Fruit fly (Drosophila melanogaster) whole organism, embryonic: ENCODE measurements around the gene CG16852.

ENCODE experiments used
- Atf3 ChIP-seq: fragments of 200-800 bp; sonication (Bioruptor generic); optimal IDR thresholded peaks from 3 replicates; lab custom pipeline; 2016; ENCODE audit warnings: missing biosample characterization, missing genetic modification characterization
- CG10654 ChIP-seq: fragments of 200-800 bp; sonication (Bioruptor generic); optimal IDR thresholded peaks from 2 replicates; lab custom pipeline; 2016; ENCODE audit warnings: missing biosample characterization, missing genetic modification characterization
- CG11456 ChIP-seq: fragments of 200-800 bp; sonication (Bioruptor generic); IDR thresholded peaks from 3 replicates; pipeline ENCODE4 v1.3.6; 2022; ENCODE audit warnings: missing biosample characterization, missing genetic modification characterization
- CG12299 ChIP-seq: fragments of 200-800 bp; sonication (Bioruptor generic); optimal IDR thresholded peaks from 2 replicates; lab custom pipeline; 2018; ENCODE audit warnings: missing biosample characterization, mild to moderate bottlenecking, missing genetic modification characterization
- CG13894 ChIP-seq: fragments of 200-800 bp; sonication (Bioruptor generic); optimal IDR thresholded peaks from 3 replicates; lab custom pipeline; 2018; ENCODE audit warnings: missing biosample characterization, mild to moderate bottlenecking, missing genetic modification characterization, moderate library complexity
- CG15601 ChIP-seq: fragments of 200-800 bp; sonication (Bioruptor generic); optimal IDR thresholded peaks from 3 replicates; lab custom pipeline; 2019; ENCODE audit warnings: missing biosample characterization, mild to moderate bottlenecking, missing genetic modification characterization, moderate library complexity
- CG2120 ChIP-seq: fragments of 200-800 bp; sonication (Bioruptor generic); optimal IDR thresholded peaks from 3 replicates; lab custom pipeline; 2016; ENCODE audit warnings: missing biosample characterization, missing genetic modification characterization
- CG2678 ChIP-seq: fragments of 200-800 bp; sonication (Bioruptor generic); optimal IDR thresholded peaks from 3 replicates; lab custom pipeline; 2019; ENCODE audit warnings: missing biosample characterization, mild to moderate bottlenecking, missing genetic modification characterization, moderate library complexity
- CG2889 ChIP-seq: fragments of 200-800 bp; sonication (Bioruptor generic); IDR thresholded peaks from 3 replicates; pipeline ENCODE4 v1.3.6; 2022; ENCODE audit warnings: missing biosample characterization, missing genetic modification characterization
- CG30431 ChIP-seq: fragments of 200-800 bp; sonication (Bioruptor generic); optimal IDR thresholded peaks from 2 replicates; lab custom pipeline; 2017; ENCODE audit warnings: missing biosample characterization, missing genetic modification characterization
- CG32772 ChIP-seq: fragments of 200-800 bp; sonication (Bioruptor generic); IDR thresholded peaks from 2 replicates; pipeline ENCODE4 v1.3.6; 2022; ENCODE audit warnings: missing biosample characterization, missing genetic modification characterization
- CG4424 ChIP-seq: fragments of 200-800 bp; sonication (Bioruptor generic); optimal IDR thresholded peaks from 3 replicates; lab custom pipeline; 2016; ENCODE audit warnings: missing biosample characterization, missing genetic modification characterization
- CG4707 ChIP-seq: fragments of 200-800 bp; sonication (Bioruptor generic); optimal IDR thresholded peaks from 2 replicates; lab custom pipeline; 2018; ENCODE audit warnings: missing biosample characterization, mild to moderate bottlenecking, missing genetic modification characterization, moderate library complexity
- CG7928 ChIP-seq: fragments of 200-800 bp; sonication (Bioruptor generic); optimal IDR thresholded peaks from 2 replicates; lab custom pipeline; 2017; ENCODE audit warnings: missing biosample characterization, mild to moderate bottlenecking, missing genetic modification characterization
- CG8281 ChIP-seq: fragments of 200-800 bp; sonication (Bioruptor generic); optimal IDR thresholded peaks from 2 replicates; lab custom pipeline; 2018; ENCODE audit warnings: missing biosample characterization, mild to moderate bottlenecking, missing genetic modification characterization, moderate library complexity
- CG8478 ChIP-seq: fragments of >200 bp; optimal IDR thresholded peaks from 2 replicates; lab custom pipeline; 2018
- CoRest ChIP-seq: fragments of 200-800 bp; sonication (Bioruptor generic); optimal IDR thresholded peaks from 3 replicates; lab custom pipeline; 2018; ENCODE audit warnings: missing biosample characterization, mild to moderate bottlenecking, missing genetic modification characterization, moderate library complexity
- Deaf1 ChIP-seq: fragments of 200-800 bp; optimal IDR thresholded peaks from 3 replicates; lab custom pipeline; 2019; ENCODE audit warnings: missing biosample characterization, mild to moderate bottlenecking, missing genetic modification characterization, moderate library complexity
- Dp ChIP-seq: fragments of 200-800 bp; sonication (Bioruptor generic); optimal IDR thresholded peaks from 2 replicates; lab custom pipeline; 2018; ENCODE audit warnings: missing biosample characterization, mild to moderate bottlenecking, missing genetic modification characterization, moderate library complexity
- Fer1 ChIP-seq: fragments of 200-800 bp; sonication (Bioruptor generic); optimal IDR thresholded peaks from 2 replicates; lab custom pipeline; 2017; ENCODE audit warnings: missing biosample characterization, mild to moderate bottlenecking, missing genetic modification characterization
- Jarid2 ChIP-seq: fragments of 200-800 bp; sonication (Bioruptor generic); optimal IDR thresholded peaks from 3 replicates; lab custom pipeline; 2017; ENCODE audit warnings: mild to moderate bottlenecking, missing biosample characterization, missing genetic modification reagents, missing genetic modification characterization
- NFAT ChIP-seq: fragments of 200-800 bp; sonication (Bioruptor generic); IDR thresholded peaks from 2 replicates; pipeline ENCODE4 v1.3.6; 2022; ENCODE audit warnings: missing biosample characterization, missing genetic modification characterization
- NK7.1 ChIP-seq: fragments of 200-800 bp; sonication (Bioruptor generic); optimal IDR thresholded peaks from 3 replicates; lab custom pipeline; 2016; ENCODE audit warnings: missing biosample characterization, missing genetic modification characterization
- Oli ChIP-seq: fragments of 200-800 bp; sonication (Bioruptor generic); optimal IDR thresholded peaks from 2 replicates; lab custom pipeline; 2018; ENCODE audit warnings: missing biosample characterization, mild to moderate bottlenecking, missing genetic modification characterization, moderate library complexity
- Opbp ChIP-seq: fragments of 200-800 bp; sonication (Bioruptor generic); IDR thresholded peaks from 3 replicates; pipeline ENCODE4 v1.3.6; 2022; ENCODE audit warnings: missing biosample characterization, missing genetic modification characterization; ENCODE audit not compliant: partially characterized antibody
- Rx ChIP-seq: fragments of 200-800 bp; sonication (Bioruptor generic); IDR thresholded peaks from 2 replicates; pipeline ENCODE4 v1.3.6; 2022; ENCODE audit warnings: missing biosample characterization, missing genetic modification characterization
- Sry-β ChIP-seq: fragments of 200-800 bp; sonication (Bioruptor generic); optimal IDR thresholded peaks from 2 replicates; lab custom pipeline; 2018; ENCODE audit warnings: missing biosample characterization, mild to moderate bottlenecking, missing genetic modification characterization, moderate library complexity
- Taf1 ChIP-seq: fragments of 200-800 bp; sonication (Bioruptor generic); IDR thresholded peaks from 2 replicates; pipeline ENCODE4 v1.3.6; 2022; ENCODE audit warnings: missing biosample characterization, missing genetic modification characterization
- amos ChIP-seq: fragments of 200-800 bp; sonication (Bioruptor generic); IDR thresholded peaks from 2 replicates; pipeline ENCODE4 v1.3.6; 2022; ENCODE audit warnings: missing biosample characterization, missing genetic modification characterization; ENCODE audit not compliant: partially characterized antibody
- ato ChIP-seq: fragments of 200-800 bp; sonication (Bioruptor generic); IDR thresholded peaks from 2 replicates; pipeline ENCODE4 v1.3.6; 2022; ENCODE audit warnings: missing biosample characterization, missing genetic modification characterization; ENCODE audit not compliant: partially characterized antibody
- bcd ChIP-seq: fragments of 200-800 bp; sonication (Bioruptor generic); optimal IDR thresholded peaks from 2 replicates; lab custom pipeline; 2017; ENCODE audit warnings: missing biosample characterization, mild to moderate bottlenecking, missing genetic modification characterization
- esg ChIP-seq: fragments of 200-800 bp; sonication (Bioruptor generic); conservative IDR thresholded peaks from 2 replicates; pipeline ENCODE4 v1.3.6; 2022; ENCODE audit warnings: missing biosample characterization, missing genetic modification characterization
- ftz-f1 ChIP-seq: fragments of 200-800 bp; sonication (Bioruptor generic); optimal IDR thresholded peaks from 2 replicates; lab custom pipeline; 2016; ENCODE audit warnings: missing biosample characterization, missing genetic modification characterization
- gem ChIP-seq: fragments of 200-800 bp; sonication (Bioruptor generic); optimal IDR thresholded peaks from 2 replicates; lab custom pipeline; 2019; ENCODE audit warnings: missing biosample characterization, mild to moderate bottlenecking, missing genetic modification characterization, moderate library complexity
- gsb ChIP-seq: fragments of 200-800 bp; sonication (Bioruptor generic); IDR thresholded peaks from 2 replicates; pipeline ENCODE4 v1.3.6; 2022; ENCODE audit warnings: missing biosample characterization, missing genetic modification characterization
- jing ChIP-seq: fragments of 200-800 bp; sonication (Bioruptor generic); optimal IDR thresholded peaks from 2 replicates; lab custom pipeline; 2018; ENCODE audit warnings: missing biosample characterization, mild to moderate bottlenecking, missing genetic modification characterization
- knrl ChIP-seq: fragments of 200-800 bp; sonication (Bioruptor generic); IDR thresholded peaks from 3 replicates; pipeline ENCODE4 v1.3.6; 2022; ENCODE audit warnings: missing biosample characterization, missing genetic modification characterization; ENCODE audit not compliant: partially characterized antibody
- lilli ChIP-seq: fragments of 200-800 bp; sonication (Bioruptor generic); optimal IDR thresholded peaks from 3 replicates; lab custom pipeline; 2016; ENCODE audit warnings: missing biosample characterization, missing genetic modification characterization
- luna ChIP-seq: fragments of 200-800 bp; sonication (Bioruptor generic); optimal IDR thresholded peaks from 2 replicates; lab custom pipeline; 2016; ENCODE audit warnings: missing biosample characterization, missing genetic modification characterization
- onecut ChIP-seq: fragments of 200-800 bp; sonication (Bioruptor generic); IDR thresholded peaks from 2 replicates; pipeline ENCODE4 v1.3.6; 2022; ENCODE audit warnings: missing biosample characterization, missing genetic modification characterization
- pfk ChIP-seq: fragments of 200-800 bp; sonication (Bioruptor generic); optimal IDR thresholded peaks from 2 replicates; lab custom pipeline; 2018; ENCODE audit warnings: missing biosample characterization, mild to moderate bottlenecking, missing genetic modification characterization, moderate library complexity
- pita ChIP-seq: fragments of 200-800 bp; sonication (Bioruptor generic); optimal IDR thresholded peaks from 2 replicates; lab custom pipeline; 2017; ENCODE audit warnings: missing biosample characterization, mild to moderate bottlenecking, missing genetic modification characterization
- prd ChIP-seq, 3 experiments: fragments of >200 bp in 2 of 3; fragments of 200-800 bp in 1 of 3; sonication (Bioruptor generic) in 1 of 3; optimal IDR thresholded peaks in 2 of 3; IDR thresholded peaks in 1 of 3; 2 replicates in 2 of 3; 3 replicates in 1 of 3; pipeline versions ENCODE4 v1.3.6 to Lab custom; 2017 to 2022; ENCODE audit warnings: missing biosample characterization in 1 of 3, missing genetic modification characterization in 1 of 3
- ro ChIP-seq: fragments of 200-800 bp; sonication (Bioruptor generic); IDR thresholded peaks from 2 replicates; pipeline ENCODE4 v1.3.6; 2022; ENCODE audit warnings: missing biosample characterization, missing genetic modification characterization
- sisA ChIP-seq: fragments of 200-800 bp; sonication (Bioruptor generic); IDR thresholded peaks from 2 replicates; pipeline ENCODE4 v1.3.6; 2022; ENCODE audit warnings: missing biosample characterization, missing genetic modification characterization
- sqz ChIP-seq: fragments of 200-800 bp; sonication (Bioruptor generic); optimal IDR thresholded peaks from 3 replicates; lab custom pipeline; 2018; ENCODE audit warnings: missing biosample characterization, mild to moderate bottlenecking, missing genetic modification characterization
- ssp ChIP-seq: fragments of 200-800 bp; sonication (Bioruptor generic); IDR thresholded peaks from 2 replicates; pipeline ENCODE4 v1.3.6; 2022; ENCODE audit warnings: missing biosample characterization, missing genetic modification characterization
- sug ChIP-seq: fragments of 200-800 bp; optimal IDR thresholded peaks from 2 replicates; lab custom pipeline; 2019; ENCODE audit warnings: missing biosample characterization, mild to moderate bottlenecking, missing genetic modification characterization, moderate library complexity
- zen ChIP-seq: fragments of 200-800 bp; sonication (Bioruptor generic); optimal IDR thresholded peaks from 3 replicates; lab custom pipeline; 2018; ENCODE audit warnings: missing biosample characterization, mild to moderate bottlenecking, missing genetic modification characterization, moderate library complexity

CG16852 gene

dm6 chr2L:13514262-13514937 lies 26.2 kb upstream of the CG16852 start (continued):
- peak; percentile 26; the same call in 1 of the 2 replicates for TF ChIP-seq CG32772 (GFP tag; lab: Robert Waterston, UW)
- TF ChIP-seq Dp = no peak
- TF ChIP-seq esg (GFP tag; lab: Robert Waterston, UW) = peak; percentile 73
- no peak for TF ChIP-seq amos
- TF ChIP-seq CG4707 (GFP tag; lab: Kevin White, UChicago) = no peak
- peak; percentile 74 for TF ChIP-seq Fer1 (GFP tag; lab: Kevin White, UChicago)
- peak; percentile 65 for TF ChIP-seq sug (tag; lab: Kevin White, UChicago)
- peak; percentile 51; the same call in 1 of the 3 replicates for TF ChIP-seq CG11456 (GFP tag; lab: Robert Waterston, UW)
- TF ChIP-seq prd (optimal IDR thresholded peaks at IDR 0.05; lab: Kevin White, UChicago) = no peak
- peak; percentile 72 for TF ChIP-seq prd (GFP tag; IDR thresholded peaks at IDR 0.05; lab: Robert Waterston, UW)
- peak; percentile 63; the same call in 1 of the 2 replicates for TF ChIP-seq Taf1 (GFP tag; lab: Robert Waterston, UW)
- TF ChIP-seq pita (GFP tag; lab: Kevin White, UChicago) = no peak
- peak; percentile 13 for TF ChIP-seq jing (GFP tag; lab: Kevin White, UChicago)
- peak; percentile 73 for TF ChIP-seq Deaf1
- TF ChIP-seq Atf3 (GFP tag; lab: Kevin White, UChicago) = no peak
- peak; percentile 70 for TF ChIP-seq CG2678 (tag; lab: Kevin White, UChicago)
- TF ChIP-seq ro (GFP tag; lab: Robert Waterston, UW) = no peak
- no peak for TF ChIP-seq Opbp (GFP tag; lab: Robert Waterston, UW)
- no peak for TF ChIP-seq NK7.1 (GFP tag; lab: Kevin White, UChicago)
- no peak for TF ChIP-seq Sry-β
- no peak for TF ChIP-seq pfk (GFP tag; lab: Kevin White, UChicago)
- peak; percentile 38; the same call in 1 of the 2 replicates for TF ChIP-seq ssp (GFP tag; lab: Robert Waterston, UW)
- peak; percentile 50 for TF ChIP-seq CG15601 (tag; lab: Kevin White, UChicago)
- peak; percentile 63 for TF ChIP-seq lilli (GFP tag; lab: Kevin White, UChicago)
- TF ChIP-seq ftz-f1 (GFP tag; lab: Kevin White, UChicago) = no peak
- peak; percentile 55; the same call in 1 of the 2 replicates for TF ChIP-seq Rx (GFP tag; lab: Robert Waterston, UW)
- peak; percentile 20; the same call in 1 of the 3 replicates for TF ChIP-seq knrl (GFP tag; lab: Robert Waterston, UW)
- peak; percentile 37 for TF ChIP-seq onecut (GFP tag; lab: Robert Waterston, UW)
- peak; percentile 34 for TF ChIP-seq CG30431
- TF ChIP-seq zen (tag; lab: Kevin White, UChicago) = no peak
- peak; percentile 65 for TF ChIP-seq sisA (GFP tag; lab: Robert Waterston, UW)
- peak; percentile 43 for TF ChIP-seq bcd (GFP tag; lab: Kevin White, UChicago)
- peak; percentile 74 for TF ChIP-seq gem (tag; lab: Kevin White, UChicago)
- peak; percentile 9; the same call in 1 of the 2 replicates for TF ChIP-seq gsb (GFP tag; lab: Robert Waterston, UW)
- peak; percentile 64 for TF ChIP-seq Oli
- TF ChIP-seq CG4424 (GFP tag; lab: Kevin White, UChicago) = no peak
- TF ChIP-seq CG8478 (lab: Kevin White, UChicago) = no peak
- 0 out of 2 replicates have a peak, but pooled peaks have one; percentile 12 for TF ChIP-seq ato
- no peak for TF ChIP-seq luna
- TF ChIP-seq NFAT (GFP tag; lab: Robert Waterston, UW) = peak; percentile 54; the same call in 1 of the 2 replicates
- peak; percentile 58; the same call in 1 of the 3 replicates for TF ChIP-seq CG2889 (GFP tag; lab: Robert Waterston, UW)
- TF ChIP-seq sqz (GFP tag; lab: Kevin White, UChicago) = no peak
- peak; percentile 74 for TF ChIP-seq CG2120
- TF ChIP-seq CG10654 (GFP tag; lab: Kevin White, UChicago) = peak; percentile 34
- TF ChIP-seq CG12299 (tag; lab: Kevin White, UChicago) = no peak
- TF ChIP-seq CG8281 (tag; lab: Kevin White, UChicago) = no peak
- peak; percentile 75 for TF ChIP-seq CoRest (tag; lab: Kevin White, UChicago)
- TF ChIP-seq Jarid2 (GFP tag; lab: Kevin White, UChicago) = no peak
- peak; percentile 27 for TF ChIP-seq CG7928 (GFP tag; lab: Kevin White, UChicago)
- no peak for TF ChIP-seq CG13894 (tag; lab: Kevin White, UChicago)
